Fruit fly (Drosophila melanogaster): ENCODE measurements around the gene pigs.

- no peak for TF ChIP-seq psq (optimal IDR thresholded peaks at IDR 0.05)
- no peak for TF ChIP-seq insv (optimal IDR thresholded peaks at IDR 0.05)
- no peak for TF ChIP-seq ttk (optimal IDR thresholded peaks at IDR 0.05)
- no peak for TF ChIP-seq h (optimal IDR thresholded peaks at IDR 0.05)
- no peak for TF ChIP-seq Sin3A (optimal IDR thresholded peaks at IDR 0.05)
- no peak for TF ChIP-seq Myc (optimal IDR thresholded peaks at IDR 0.05)
Measured at dm6 chrX:6673637-6674487, 74.0 kb downstream of the pigs start, which contains the start of the genes CG3198 and Mcm6.

Data from Kc167 (cell line).